Worm (Caenorhabditis elegans): ENCODE measurements around the gene myrf-1.

Gene myrf-1

ce11 chrII:10480043-10480442 is 22.3 kb downstream of the myrf-1 start:
- TF ChIP-seq aly-1 (tag; optimal IDR thresholded peaks at IDR 0.05): no peak
- no peak for TF ChIP-seq ets-7 (tag; optimal IDR thresholded peaks at IDR 0.05)
- TF ChIP-seq ceh-36 (tag; optimal IDR thresholded peaks at IDR 0.05): no peak
- no peak for TF ChIP-seq ceh-13 (GFP tag; optimal IDR thresholded peaks at IDR 0.05)

ce11 chrII:10479348-10479747 is 23.0 kb downstream of the myrf-1 start, which contains the start of gene clec-59:
Gene clec-59 (minus strand): TSS chrII:10479448.
- no peak for TF ChIP-seq hmbx-1 (tag; optimal IDR thresholded peaks at IDR 0.05)
- no peak for TF ChIP-seq ceh-36 (tag; optimal IDR thresholded peaks at IDR 0.05)
- no peak for TF ChIP-seq ama-1 (optimal IDR thresholded peaks at IDR 0.05)
- TF ChIP-seq tbx-11 (GFP tag; IDR thresholded peaks at IDR 0.05): no peak
- TF ChIP-seq ceh-13 (GFP tag; optimal IDR thresholded peaks at IDR 0.05): no peak
- TF ChIP-seq F13C5.2 (tag; optimal IDR thresholded peaks at IDR 0.05): no peak
- TF ChIP-seq pes-1 (GFP tag; IDR thresholded peaks at IDR 0.05): no peak
- TF ChIP-seq tra-4 (tag; optimal IDR thresholded peaks at IDR 0.05): no peak
- TF ChIP-seq ets-7 (tag; optimal IDR thresholded peaks at IDR 0.05): no peak
- TF ChIP-seq scrt-1 (GFP tag; IDR thresholded peaks at IDR 0.05): no peak
- TF ChIP-seq sea-1 (GFP tag; conservative IDR thresholded peaks at IDR 0.05): no peak

- TF ChIP-seq aly-1 (tag; optimal IDR thresholded peaks at IDR 0.05) (no peak), tra-4 (tag; optimal IDR thresholded peaks at IDR 0.05) (no peak), pes-1 (GFP tag; IDR thresholded peaks at IDR 0.05) (no peak), ama-1 (optimal IDR thresholded peaks at IDR 0.05) (no peak), hmg-4 (GFP tag; optimal IDR thresholded peaks at IDR 0.05) (no peak), sea-1 (GFP tag; conservative IDR thresholded peaks at IDR 0.05) (no peak), hmbx-1 (tag; optimal IDR thresholded peaks at IDR 0.05) (no peak), F13C5.2 (tag; optimal IDR thresholded peaks at IDR 0.05) (no peak), flt-1 (GFP tag; IDR thresholded peaks at IDR 0.05) (no peak), ets-7 (tag; optimal IDR thresholded peaks at IDR 0.05) (no peak)
Observed at ce11 chrII:10476959-10477358, 25.4 kb downstream of the myrf-1 start, which contains the start of gene ZK666.4. Gene ZK666.4 (plus strand): TSS chrII:10477259.

- no peak for TF ChIP-seq ceh-36 (tag; optimal IDR thresholded peaks at IDR 0.05)
- no peak for TF ChIP-seq ceh-13 (GFP tag; optimal IDR thresholded peaks at IDR 0.05)
- no peak for TF ChIP-seq sea-1 (GFP tag; conservative IDR thresholded peaks at IDR 0.05)
- no peak for TF ChIP-seq ets-7 (tag; optimal IDR thresholded peaks at IDR 0.05)
- no peak for TF ChIP-seq ama-1 (optimal IDR thresholded peaks at IDR 0.05)
- TF ChIP-seq hmbx-1 (tag; optimal IDR thresholded peaks at IDR 0.05): no peak
- TF ChIP-seq pes-1 (GFP tag; IDR thresholded peaks at IDR 0.05): no peak
- no peak for TF ChIP-seq aly-1 (tag; optimal IDR thresholded peaks at IDR 0.05)
- no peak for TF ChIP-seq scrt-1 (GFP tag; IDR thresholded peaks at IDR 0.05)
- no peak for TF ChIP-seq tra-4 (tag; optimal IDR thresholded peaks at IDR 0.05)
- no peak for TF ChIP-seq hnd-1 (tag; optimal IDR thresholded peaks at IDR 0.05)
- TF ChIP-seq hmg-4 (GFP tag; optimal IDR thresholded peaks at IDR 0.05): no peak
- TF ChIP-seq tbx-11 (GFP tag; IDR thresholded peaks at IDR 0.05): no peak
- TF ChIP-seq flt-1 (GFP tag; IDR thresholded peaks at IDR 0.05): no peak
- no peak for TF ChIP-seq tbx-37 (GFP tag; conservative IDR thresholded peaks at IDR 0.05)
- no peak for TF ChIP-seq B0310.2 (tag; optimal IDR thresholded peaks at IDR 0.05)
Observed at ce11 chrII:10476039-10476438, 26.3 kb downstream of the myrf-1 start, which contains the start of gene clec-58. Gene clec-58 (minus strand): TSS chrII:10476139.

ce11 chrII:10471790-10472189 is 30.6 kb downstream of the myrf-1 start, which contains the start of gene ZK666.2:
Gene ZK666.2 (minus strand): TSS chrII:10471890.
- no peak for TF ChIP-seq tra-4 (tag; optimal IDR thresholded peaks at IDR 0.05)

ce11 chrII:10471247-10471646 is 31.1 kb downstream of the myrf-1 start, which contains the start of gene ZK666.1:
Gene ZK666.1 (minus strand): TSS chrII:10471347.
- no peak for TF ChIP-seq tbx-37 (GFP tag; conservative IDR thresholded peaks at IDR 0.05)
- no peak for TF ChIP-seq scrt-1 (GFP tag; IDR thresholded peaks at IDR 0.05)
- TF ChIP-seq ets-7 (tag; optimal IDR thresholded peaks at IDR 0.05): no peak
- no peak for TF ChIP-seq hmg-4 (GFP tag; optimal IDR thresholded peaks at IDR 0.05)
- TF ChIP-seq ama-1 (optimal IDR thresholded peaks at IDR 0.05): no peak
- TF ChIP-seq flt-1 (GFP tag; IDR thresholded peaks at IDR 0.05): no peak
- TF ChIP-seq aly-1 (tag; optimal IDR thresholded peaks at IDR 0.05): no peak
- TF ChIP-seq tbx-11 (GFP tag; IDR thresholded peaks at IDR 0.05): no peak
- no peak for TF ChIP-seq pes-1 (GFP tag; IDR thresholded peaks at IDR 0.05)
- TF ChIP-seq hnd-1 (tag; optimal IDR thresholded peaks at IDR 0.05): no peak
- TF ChIP-seq tra-4 (tag; optimal IDR thresholded peaks at IDR 0.05): no peak
- no peak for TF ChIP-seq ceh-36 (tag; optimal IDR thresholded peaks at IDR 0.05)
- TF ChIP-seq hmbx-1 (tag; optimal IDR thresholded peaks at IDR 0.05): no peak
- TF ChIP-seq ceh-13 (GFP tag; optimal IDR thresholded peaks at IDR 0.05): no peak
- no peak for TF ChIP-seq B0310.2 (tag; optimal IDR thresholded peaks at IDR 0.05)
- no peak for TF ChIP-seq sea-1 (GFP tag; conservative IDR thresholded peaks at IDR 0.05)
- no peak for TF ChIP-seq F13C5.2 (tag; optimal IDR thresholded peaks at IDR 0.05)

ce11 chrII:10470159-10470558 is 32.2 kb downstream of the myrf-1 start, which contains the start of gene clec-143:
Gene clec-143 (minus strand): TSS chrII:10470297.
- TF ChIP-seq ets-7 (tag; optimal IDR thresholded peaks at IDR 0.05): no peak
- TF ChIP-seq hmg-4 (GFP tag; optimal IDR thresholded peaks at IDR 0.05): no peak
- TF ChIP-seq ceh-36 (tag; optimal IDR thresholded peaks at IDR 0.05): no peak
- no peak for TF ChIP-seq scrt-1 (GFP tag; IDR thresholded peaks at IDR 0.05)
- no peak for TF ChIP-seq aly-1 (tag; optimal IDR thresholded peaks at IDR 0.05)
- no peak for TF ChIP-seq B0310.2 (tag; optimal IDR thresholded peaks at IDR 0.05)
- TF ChIP-seq tbx-11 (GFP tag; IDR thresholded peaks at IDR 0.05): no peak
- TF ChIP-seq hmbx-1 (tag; optimal IDR thresholded peaks at IDR 0.05): no peak
- TF ChIP-seq tra-4 (tag; optimal IDR thresholded peaks at IDR 0.05): no peak
- TF ChIP-seq pes-1 (GFP tag; IDR thresholded peaks at IDR 0.05): no peak

ce11 chrII:10466552-10466951 is 35.8 kb downstream of the myrf-1 start, which contains the start of gene tnc-2:
Gene tnc-2 (plus strand): TSS chrII:10466852.
- TF ChIP-seq B0310.2 (tag; optimal IDR thresholded peaks at IDR 0.05): no peak
- no peak for TF ChIP-seq ceh-13 (GFP tag; optimal IDR thresholded peaks at IDR 0.05)
- TF ChIP-seq scrt-1 (GFP tag; IDR thresholded peaks at IDR 0.05): no peak
- no peak for TF ChIP-seq aly-1 (tag; optimal IDR thresholded peaks at IDR 0.05)
- no peak for TF ChIP-seq hnd-1 (tag; optimal IDR thresholded peaks at IDR 0.05)
- TF ChIP-seq sea-1 (GFP tag; conservative IDR thresholded peaks at IDR 0.05): no peak
- no peak for TF ChIP-seq ceh-36 (tag; optimal IDR thresholded peaks at IDR 0.05)
- TF ChIP-seq tra-4 (tag; optimal IDR thresholded peaks at IDR 0.05): no peak
- TF ChIP-seq ets-7 (tag; optimal IDR thresholded peaks at IDR 0.05): no peak
- TF ChIP-seq pes-1 (GFP tag; IDR thresholded peaks at IDR 0.05): no peak
- TF ChIP-seq tbx-11 (GFP tag; IDR thresholded peaks at IDR 0.05): no peak
- no peak for TF ChIP-seq hmg-4 (GFP tag; optimal IDR thresholded peaks at IDR 0.05)
- TF ChIP-seq flt-1 (GFP tag; IDR thresholded peaks at IDR 0.05): no peak
- TF ChIP-seq hmbx-1 (tag; optimal IDR thresholded peaks at IDR 0.05): no peak

Measured in whole organism, early embryonic.